1 fruit fly cellular context compared by ENCODE assay signal in the genomic region with DNA sequence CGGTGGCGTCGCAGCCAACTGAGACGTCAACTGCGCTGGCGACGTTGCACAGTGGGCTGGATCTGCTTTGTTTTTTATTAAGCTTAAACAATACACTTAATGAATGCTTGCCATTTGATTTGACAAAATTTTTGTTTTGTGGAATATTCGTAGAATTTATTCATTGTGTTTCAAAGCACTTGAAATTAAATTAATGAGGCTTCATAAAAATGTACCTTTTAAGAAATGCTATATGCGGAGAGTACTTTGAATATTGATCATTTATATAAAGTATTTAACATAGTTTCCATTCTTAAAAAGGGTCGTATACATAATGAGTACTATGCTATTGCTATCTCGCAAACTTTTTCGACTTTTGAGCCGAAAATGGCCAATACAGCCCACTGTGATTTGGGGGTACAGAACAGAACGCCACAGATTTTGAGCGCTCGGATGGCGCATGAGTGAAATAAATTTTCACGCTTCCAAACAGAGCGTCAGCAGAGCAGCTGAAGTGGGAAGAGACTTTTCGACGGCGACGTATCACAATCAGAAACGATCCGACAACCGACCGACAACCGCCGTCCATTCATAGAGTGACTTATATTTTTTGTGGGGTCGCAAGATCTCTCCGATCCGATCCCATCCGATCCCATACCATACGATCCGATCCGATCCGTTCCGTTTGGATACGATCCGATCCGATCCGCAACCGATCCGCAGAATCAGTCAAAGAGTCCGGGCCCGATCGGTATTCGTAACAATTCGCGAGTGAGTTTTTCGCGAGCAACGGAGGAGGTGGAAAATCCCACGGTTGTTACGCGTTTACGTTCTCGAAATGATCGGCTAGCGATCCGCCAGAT.
TF ChIP-seq lines count a peak whose summit lies in the region.

TSS of gene Wnt6 (plus strand) at position 531 of the 842 bp plus-strand sequence.

TF ChIP-seq in whole organism, embryonic, 481 proteins besides CTCF, POLR2A, EP300 and RAD21 (continued from another document and continues in another):
- TF ChIP-seq CG8388 (GFP tag; optimal IDR thresholded peaks at IDR 0.05; lab: Kevin White, UChicago) (no peak), CG2889 (GFP tag; IDR thresholded peaks at IDR 0.05; lab: Robert Waterston, UW) (no peak), Ada2b (GFP tag; IDR thresholded peaks at IDR 0.05; lab: Robert Waterston, UW) (peak; percentile 49), danr (GFP tag; IDR thresholded peaks at IDR 0.05; lab: Robert Waterston, UW) (peak; percentile 51; the same call in 1 of the 2 replicates), lilli (GFP tag; optimal IDR thresholded peaks at IDR 0.05; lab: Kevin White, UChicago) (peak; percentile 75), croc (GFP tag; conservative IDR thresholded peaks at IDR 0.05; lab: Robert Waterston, UW) (peak; percentile 30), Abd-B (GFP tag; optimal IDR thresholded peaks at IDR 0.05; lab: Kevin White, UChicago) (peak; percentile 37), CG18262 (tag; optimal IDR thresholded peaks at IDR 0.05; lab: Kevin White, UChicago) (peak; percentile 80), CG7556 (GFP tag; optimal IDR thresholded peaks at IDR 0.05; lab: Kevin White, UChicago) (peak; percentile 93), CG10654 (GFP tag; optimal IDR thresholded peaks at IDR 0.05; lab: Kevin White, UChicago) (peak; percentile 40), Antp (GFP tag; optimal IDR thresholded peaks at IDR 0.05; lab: Kevin White, UChicago) (peak; percentile 33), CG4730 (GFP tag; IDR thresholded peaks at IDR 0.05; lab: Robert Waterston, UW) (peak; percentile 32), Med (GFP tag; lab: Kevin White, UChicago) (peak; percentile 70), CG10462 (GFP tag; optimal IDR thresholded peaks at IDR 0.05; lab: Kevin White, UChicago) (peak; percentile 71), NK7.1 (GFP tag; optimal IDR thresholded peaks at IDR 0.05; lab: Kevin White, UChicago) (peak; percentile 28), CG15269 (tag; optimal IDR thresholded peaks at IDR 0.05; lab: Kevin White, UChicago) (peak; percentile 61), bcd (GFP tag; optimal IDR thresholded peaks at IDR 0.05; lab: Kevin White, UChicago) (peak; percentile 60), Bteb2 (GFP tag; optimal IDR thresholded peaks at IDR 0.05; lab: Kevin White, UChicago) (no peak), CG12659 (GFP tag; optimal IDR thresholded peaks at IDR 0.05; lab: Kevin White, UChicago) (peak; percentile 68), phol (tag; optimal IDR thresholded peaks at IDR 0.05; lab: Kevin White, UChicago) (peak; percentile 42), CG12155 (GFP tag; optimal IDR thresholded peaks at IDR 0.05; lab: Kevin White, UChicago) (peak; percentile 61), CG10321 (GFP tag; IDR thresholded peaks at IDR 0.05; lab: Robert Waterston, UW) (no peak), CG8089 (GFP tag; optimal IDR thresholded peaks at IDR 0.05; lab: Kevin White, UChicago) (peak; percentile 23), CG8924 (tag; optimal IDR thresholded peaks at IDR 0.05; lab: Kevin White, UChicago) (peak; percentile 84), NC2β (GFP tag; optimal IDR thresholded peaks at IDR 0.05; lab: Kevin White, UChicago) (peak; percentile 19), CG2199 (GFP tag; IDR thresholded peaks at IDR 0.05; lab: Robert Waterston, UW) (peak; percentile 19; the same call in 1 of the 3 replicates), CG32767 (GFP tag; IDR thresholded peaks at IDR 0.05; lab: Robert Waterston, UW) (peak; percentile 37; the same call in 1 of the 2 replicates), Hr3 (GFP tag; optimal IDR thresholded peaks at IDR 0.05; lab: Kevin White, UChicago) (peak; percentile 74), CG9932 (GFP tag; IDR thresholded peaks at IDR 0.05; lab: Robert Waterston, UW) (peak; percentile 46; the same call in 1 of the 2 replicates), Ptx1 (GFP tag; IDR thresholded peaks at IDR 0.05; lab: Robert Waterston, UW) (peak; percentile 68; the same call in 1 of the 2 replicates), HLH54F (GFP tag; optimal IDR thresholded peaks at IDR 0.05; lab: Kevin White, UChicago) (peak; percentile 34), slp2 (GFP tag; optimal IDR thresholded peaks at IDR 0.05; lab: Kevin White, UChicago) (peak; percentile 36), CG18619 (GFP tag; optimal IDR thresholded peaks at IDR 0.05; lab: Kevin White, UChicago) (peak; percentile 65), CG6175 (GFP tag; IDR thresholded peaks at IDR 0.05; lab: Robert Waterston, UW) (no peak; the same call in 2 of the 3 replicates), pita (GFP tag; optimal IDR thresholded peaks at IDR 0.05; lab: Kevin White, UChicago) (no peak), dpn (GFP tag; optimal IDR thresholded peaks at IDR 0.05; lab: Kevin White, UChicago) (peak; percentile 30 to 36), CG1602 (GFP tag; optimal IDR thresholded peaks at IDR 0.05; lab: Kevin White, UChicago) (peak; percentile 49), Poxn (GFP tag; IDR thresholded peaks at IDR 0.05; lab: Robert Waterston, UW) (0 out of 2 replicates have a peak, but pooled peaks have one; percentile 35), Mes4 (GFP tag; optimal IDR thresholded peaks at IDR 0.05; lab: Kevin White, UChicago) (peak; percentile 43), Bgb (GFP tag; IDR thresholded peaks at IDR 0.05; lab: Robert Waterston, UW; ENCODE audit: partially characterized antibody) (no peak), CG14710 (tag; optimal IDR thresholded peaks at IDR 0.05; lab: Kevin White, UChicago) (peak; percentile 43), D19B (GFP tag; optimal IDR thresholded peaks at IDR 0.05; lab: Kevin White, UChicago) (no peak), CG3847 (GFP tag; IDR thresholded peaks at IDR 0.05; lab: Robert Waterston, UW) (peak; percentile 56), CG14667 (GFP tag; IDR thresholded peaks at IDR 0.05; lab: Robert Waterston, UW) (peak; percentile 51), Nf-YC (tag; optimal IDR thresholded peaks at IDR 0.05; lab: Kevin White, UChicago) (peak; percentile 2), Awh (GFP tag; IDR thresholded peaks at IDR 0.05; lab: Robert Waterston, UW) (no peak), row (GFP tag; IDR thresholded peaks at IDR 0.05; lab: Robert Waterston, UW) (peak; percentile 68), Lhr (GFP tag; optimal IDR thresholded peaks at IDR 0.05; lab: Kevin White, UChicago) (peak; percentile 39), CG18476 (GFP tag; optimal IDR thresholded peaks at IDR 0.05; lab: Kevin White, UChicago) (peak; percentile 24), CG2120 (GFP tag; optimal IDR thresholded peaks at IDR 0.05; lab: Kevin White, UChicago) (peak; percentile 80), sc (optimal IDR thresholded peaks at IDR 0.05; lab: Kevin White, UChicago) (no peak), sc (GFP tag; optimal IDR thresholded peaks at IDR 0.05; lab: Kevin White, UChicago) (peak; percentile 71), pho (GFP tag; optimal IDR thresholded peaks at IDR 0.05; lab: Kevin White, UChicago) (peak; percentile 67), Kr (GFP tag; optimal IDR thresholded peaks at IDR 0.05; lab: Kevin White, UChicago) (no peak), ac (GFP tag; optimal IDR thresholded peaks at IDR 0.05; lab: Kevin White, UChicago) (peak; percentile 13), ham (GFP tag; IDR thresholded peaks at IDR 0.05; lab: Robert Waterston, UW) (no peak), CG11560 (tag; IDR thresholded peaks at IDR 0.05; lab: Robert Waterston, UW) (0 out of 3 replicates have a peak, but pooled peaks have one; percentile 12), Mad (GFP tag; optimal IDR thresholded peaks at IDR 0.05; lab: Kevin White, UChicago) (peak; percentile 59), disco-r (GFP tag; optimal IDR thresholded peaks at IDR 0.05; lab: Kevin White, UChicago) (peak; percentile 46), CG14441 (GFP tag; IDR thresholded peaks at IDR 0.05; lab: Robert Waterston, UW) (peak; percentile 47; the same call in 1 of the 2 replicates), rib (GFP tag; IDR thresholded peaks at IDR 0.05; lab: Robert Waterston, UW) (no peak), zfh1 (GFP tag; IDR thresholded peaks at IDR 0.05; lab: Robert Waterston, UW) (peak; percentile 55; the same call in 1 of the 3 replicates), CG4820 (GFP tag; optimal IDR thresholded peaks at IDR 0.05; lab: Kevin White, UChicago) (peak; percentile 25), Hr78 (GFP tag; optimal IDR thresholded peaks at IDR 0.05; lab: Kevin White, UChicago) (peak in 1 of 2 experiments; percentile 66), Xrp1 (GFP tag; IDR thresholded peaks at IDR 0.05; lab: Robert Waterston, UW) (peak; percentile 69), dimm (GFP tag; IDR thresholded peaks at IDR 0.05; lab: Robert Waterston, UW) (no peak), CG3281 (GFP tag; optimal IDR thresholded peaks at IDR 0.05; lab: Kevin White, UChicago) (peak; percentile 41), jumu (GFP tag; optimal IDR thresholded peaks at IDR 0.05; lab: Kevin White, UChicago) (peak; percentile 29), grau (tag; optimal IDR thresholded peaks at IDR 0.05; lab: Kevin White, UChicago) (peak; percentile 71), stc (GFP tag; IDR thresholded peaks at IDR 0.05; lab: Robert Waterston, UW) (peak; percentile 58), CG8944 (GFP tag; optimal IDR thresholded peaks at IDR 0.05; lab: Kevin White, UChicago) (peak; percentile 4), Hr39 (optimal IDR thresholded peaks at IDR 0.05; lab: Kevin White, UChicago) (no peak), schlank (tag; optimal IDR thresholded peaks at IDR 0.05; lab: Kevin White, UChicago) (no peak), ro (GFP tag; IDR thresholded peaks at IDR 0.05; lab: Robert Waterston, UW) (peak; percentile 10; the same call in 1 of the 2 replicates), CG12744 (GFP tag; optimal IDR thresholded peaks at IDR 0.05; lab: Kevin White, UChicago) (peak; percentile 31), CG34376 (GFP tag; optimal IDR thresholded peaks at IDR 0.05; lab: Kevin White, UChicago) (no peak), CG3995 (GFP tag; optimal IDR thresholded peaks at IDR 0.05; lab: Kevin White, UChicago) (no peak), CG16863 (GFP tag; optimal IDR thresholded peaks at IDR 0.05; lab: Kevin White, UChicago) (peak; percentile 48), Fer2 (tag; optimal IDR thresholded peaks at IDR 0.05; lab: Kevin White, UChicago) (no peak), CG10543 (GFP tag; optimal IDR thresholded peaks at IDR 0.05; lab: Kevin White, UChicago) (peak; percentile 56), Rx (GFP tag; IDR thresholded peaks at IDR 0.05; lab: Robert Waterston, UW) (peak; percentile 8; the same call in 1 of the 2 replicates), ttk (GFP tag; IDR thresholded peaks at IDR 0.05; lab: Robert Waterston, UW) (0 out of 2 replicates have a peak, but pooled peaks have one; percentile 40), D19A (tag; optimal IDR thresholded peaks at IDR 0.05; lab: Kevin White, UChicago) (peak; percentile 76), sens (GFP tag; lab: Kevin White, UChicago) (peak; percentile 96), Rfx (GFP tag; IDR thresholded peaks at IDR 0.05; lab: Robert Waterston, UW) (peak; percentile 67), wor (GFP tag; IDR thresholded peaks at IDR 0.05; lab: Robert Waterston, UW) (peak; percentile 17; the same call in 1 of the 2 replicates), CG3838 (GFP tag; optimal IDR thresholded peaks at IDR 0.05; lab: Kevin White, UChicago) (peak; percentile 23), CG6689 (GFP tag; IDR thresholded peaks at IDR 0.05; lab: Robert Waterston, UW) (peak; percentile 37), ind (GFP tag; optimal IDR thresholded peaks at IDR 0.05; lab: Kevin White, UChicago) (peak; percentile 23), CG18764 (GFP tag; optimal IDR thresholded peaks at IDR 0.05; lab: Kevin White, UChicago) (no peak), run (tag; optimal IDR thresholded peaks at IDR 0.05; lab: Kevin White, UChicago) (peak; percentile 35), Sox100B (GFP tag; optimal IDR thresholded peaks at IDR 0.05; lab: Kevin White, UChicago) (peak; percentile 73), CG13624 (GFP tag; optimal IDR thresholded peaks at IDR 0.05; lab: Kevin White, UChicago) (peak; percentile 11), Adf1 (GFP tag; IDR thresholded peaks at IDR 0.05; lab: Robert Waterston, UW) (peak; percentile 83), nmo (GFP tag; optimal IDR thresholded peaks at IDR 0.05; lab: Kevin White, UChicago) (peak; percentile 65), CG1832 (GFP tag; optimal IDR thresholded peaks at IDR 0.05; lab: Kevin White, UChicago) (no peak), chn (GFP tag; optimal IDR thresholded peaks at IDR 0.05; lab: Kevin White, UChicago) (peak; percentile 48), repo (GFP tag; optimal IDR thresholded peaks at IDR 0.05; lab: Kevin White, UChicago) (peak; percentile 28), sna (GFP tag; IDR thresholded peaks at IDR 0.05; lab: Robert Waterston, UW; ENCODE audit: partially characterized antibody) (no peak), Jarid2 (GFP tag; optimal IDR thresholded peaks at IDR 0.05; lab: Kevin White, UChicago) (peak; percentile 14), CG13424 (tag; optimal IDR thresholded peaks at IDR 0.05; lab: Kevin White, UChicago) (peak; percentile 82), CG13894 (tag; optimal IDR thresholded peaks at IDR 0.05; lab: Kevin White, UChicago) (peak; percentile 93), Myb (GFP tag; optimal IDR thresholded peaks at IDR 0.05; lab: Kevin White, UChicago) (peak; percentile 35), CG13123 (GFP tag; optimal IDR thresholded peaks at IDR 0.05; lab: Kevin White, UChicago) (no peak), zf30C (GFP tag; optimal IDR thresholded peaks at IDR 0.05; lab: Kevin White, UChicago) (no peak), CG3407 (GFP tag; optimal IDR thresholded peaks at IDR 0.05; lab: Kevin White, UChicago) (peak; percentile 47), Trl (optimal IDR thresholded peaks at IDR 0.05; lab: Kevin White, UChicago) (no peak), Trl (GFP tag; optimal IDR thresholded peaks at IDR 0.05; lab: Kevin White, UChicago) (peak; percentile 34), CG4707 (GFP tag; optimal IDR thresholded peaks at IDR 0.05; lab: Kevin White, UChicago) (peak; percentile 83), CG10959 (GFP tag; IDR thresholded peaks at IDR 0.05; lab: Robert Waterston, UW) (no peak), Side (GFP tag; optimal IDR thresholded peaks at IDR 0.05; lab: Kevin White, UChicago) (peak; percentile 53), CG12219 (GFP tag; optimal IDR thresholded peaks at IDR 0.05; lab: Kevin White, UChicago) (peak; percentile 53), dm (GFP tag; optimal IDR thresholded peaks at IDR 0.05; lab: Kevin White, UChicago) (peak; percentile 6), CG10565 (GFP tag; optimal IDR thresholded peaks at IDR 0.05; lab: Kevin White, UChicago) (no peak), CG4282 (GFP tag; optimal IDR thresholded peaks at IDR 0.05; lab: Kevin White, UChicago) (peak; percentile 26), ranshi (GFP tag; IDR thresholded peaks at IDR 0.05; lab: Robert Waterston, UW) (peak; percentile 22; the same call in 1 of the 2 replicates), pb (GFP tag; optimal IDR thresholded peaks at IDR 0.05; lab: Kevin White, UChicago) (peak; percentile 33), cas (GFP tag; IDR thresholded peaks at IDR 0.05; lab: Robert Waterston, UW) (peak; percentile 38; the same call in 1 of the 2 replicates), CG9437 (GFP tag; optimal IDR thresholded peaks at IDR 0.05; lab: Kevin White, UChicago) (peak; percentile 90), ewg (GFP tag; optimal IDR thresholded peaks at IDR 0.05; lab: Kevin White, UChicago) (peak; percentile 39)
